Worm (Caenorhabditis elegans) whole organism, late embryonic: ENCODE data around the gene Y53C12B.7.
A peak's percentile ranks its signal among the peaks of the same experiment; 100 is the strongest.

ENCODE experiments used
- C08G9.2 ChIP-seq: sonication (generic microtip); optimal IDR thresholded peaks from 2 replicates; lab custom pipeline; 2016; ENCODE audit warnings: mild to moderate bottlenecking, missing genetic modification characterization, moderate library complexity, missing compliant biosample characterization
- K02D7.2 ChIP-seq: sonication (generic microtip); optimal IDR thresholded peaks from 2 replicates; lab custom pipeline; 2017; ENCODE audit warnings: mild to moderate bottlenecking, missing genetic modification characterization, missing compliant biosample characterization
- T23F11.4 ChIP-seq: fragments of 200-800 bp; sonication (Bioruptor generic); optimal IDR thresholded peaks from 2 replicates; lab custom pipeline; 2018; ENCODE audit warnings: mild to moderate bottlenecking, missing genetic modification characterization, missing compliant biosample characterization
- ahr-1 ChIP-seq: sonication (generic microtip); optimal IDR thresholded peaks from 2 replicates; lab custom pipeline; 2016; ENCODE audit warnings: missing genetic modification characterization, missing compliant biosample characterization
- ceh-14 ChIP-seq: sonication (generic microtip); optimal IDR thresholded peaks from 2 replicates; lab custom pipeline; 2016; ENCODE audit warnings: missing genotype, missing genetic modification characterization, missing compliant biosample characterization
- ceh-18 ChIP-seq: sonication (generic microtip); optimal IDR thresholded peaks from 2 replicates; lab custom pipeline; 2016; ENCODE audit warnings: missing genetic modification characterization, missing compliant biosample characterization
- ceh-19 ChIP-seq: fragments of 200-800 bp; sonication (Bioruptor generic); optimal IDR thresholded peaks from 2 replicates; lab custom pipeline; 2018; ENCODE audit warnings: mild to moderate bottlenecking, missing genetic modification characterization, missing compliant biosample characterization
- ceh-22 ChIP-seq: sonication (generic microtip); optimal IDR thresholded peaks from 2 replicates; lab custom pipeline; 2017; ENCODE audit warnings: missing biosample characterization, missing genetic modification characterization
- ceh-24 ChIP-seq: sonication (generic microtip); optimal IDR thresholded peaks from 2 replicates; lab custom pipeline; 2016; ENCODE audit warnings: mild to moderate bottlenecking, missing genetic modification characterization, missing compliant biosample characterization
- ceh-34 ChIP-seq: sonication (generic microtip); optimal IDR thresholded peaks from 2 replicates; lab custom pipeline; 2016; ENCODE audit warnings: mild to moderate bottlenecking, missing genetic modification characterization, missing compliant biosample characterization
- ceh-45 ChIP-seq: fragments of 200-800 bp; sonication (Bioruptor generic); IDR thresholded peaks from 2 replicates; pipeline ENCODE4 v1.3.6; 2022; ENCODE audit warnings: missing genetic modification reagents, missing genetic modification characterization, missing compliant biosample characterization
- ceh-48 ChIP-seq: sonication (generic microtip); optimal IDR thresholded peaks from 2 replicates; lab custom pipeline; 2016; ENCODE audit warnings: missing genetic modification characterization, inconsistent platforms, missing compliant biosample characterization
- ceh-9 ChIP-seq: sonication (generic microtip); optimal IDR thresholded peaks from 2 replicates; lab custom pipeline; 2016; ENCODE audit warnings: mild to moderate bottlenecking, missing genetic modification characterization, inconsistent platforms, missing compliant biosample characterization
- che-1 ChIP-seq: sonication (generic microtip); optimal IDR thresholded peaks from 2 replicates; lab custom pipeline; 2016; ENCODE audit warnings: mild to moderate bottlenecking, missing genetic modification characterization, missing compliant biosample characterization
- dve-1 ChIP-seq: sonication (generic microtip); optimal IDR thresholded peaks from 2 replicates; lab custom pipeline; 2017; ENCODE audit warnings: antibody characterized with exemption, mild to moderate bottlenecking, missing genetic modification characterization, missing compliant biosample characterization
- elt-2 ChIP-seq: sonication (generic microtip); optimal IDR thresholded peaks from 2 replicates; lab custom pipeline; 2016; ENCODE audit warnings: missing genetic modification reagents, missing genetic modification characterization, missing compliant biosample characterization
- elt-4 ChIP-seq: sonication (generic microtip); optimal IDR thresholded peaks from 2 replicates; lab custom pipeline; 2016; ENCODE audit warnings: missing genetic modification characterization, missing compliant biosample characterization
- ets-4 ChIP-seq: sonication (generic microtip); optimal IDR thresholded peaks from 2 replicates; lab custom pipeline; 2016; ENCODE audit warnings: missing genetic modification characterization, missing compliant biosample characterization
- eyg-1 ChIP-seq: sonication (generic microtip); optimal IDR thresholded peaks from 2 replicates; lab custom pipeline; 2016; ENCODE audit warnings: missing genotype, missing genetic modification characterization, missing compliant biosample characterization
- fax-1 ChIP-seq: sonication (generic microtip); optimal IDR thresholded peaks from 2 replicates; lab custom pipeline; 2016; ENCODE audit warnings: missing genotype, missing genetic modification characterization, missing compliant biosample characterization
- fkh-6 ChIP-seq: sonication (generic microtip); optimal IDR thresholded peaks from 2 replicates; lab custom pipeline; 2016; ENCODE audit warnings: missing genetic modification characterization, missing compliant biosample characterization
- hlh-15 ChIP-seq: sonication (generic microtip); optimal IDR thresholded peaks from 2 replicates; lab custom pipeline; 2016; ENCODE audit warnings: missing genetic modification characterization, missing compliant biosample characterization
- hlh-8 ChIP-seq: sonication (generic microtip); optimal IDR thresholded peaks from 2 replicates; lab custom pipeline; 2016; ENCODE audit warnings: missing genotype, missing genetic modification characterization, missing compliant biosample characterization
- madf-2 ChIP-seq: sonication (generic microtip); optimal IDR thresholded peaks from 2 replicates; lab custom pipeline; 2017; ENCODE audit warnings: missing genetic modification characterization, missing compliant biosample characterization
- mec-3 ChIP-seq: sonication (generic microtip); optimal IDR thresholded peaks from 2 replicates; lab custom pipeline; 2016; ENCODE audit warnings: borderline replicate concordance, missing genetic modification characterization, missing compliant biosample characterization
- nhr-232 ChIP-seq: sonication (generic microtip); optimal IDR thresholded peaks from 2 replicates; lab custom pipeline; 2016; ENCODE audit warnings: missing genetic modification characterization, missing compliant biosample characterization
- odd-2 ChIP-seq: sonication (generic microtip); optimal IDR thresholded peaks from 2 replicates; lab custom pipeline; 2017; ENCODE audit warnings: antibody characterized with exemption, mild to moderate bottlenecking, missing genetic modification characterization, missing compliant biosample characterization
- pag-3 ChIP-seq: sonication (generic microtip); optimal IDR thresholded peaks from 2 replicates; lab custom pipeline; 2016; ENCODE audit warnings: missing compliant biosample characterization, missing genetic modification characterization, borderline replicate concordance
- pax-1 ChIP-seq: fragments of 150-350 bp; optimal IDR thresholded peaks from 2 replicates; lab custom pipeline; 2014; ENCODE audit warnings: missing biosample characterization, missing genetic modification characterization
- pha-2 ChIP-seq: sonication (generic microtip); optimal IDR thresholded peaks from 2 replicates; lab custom pipeline; 2017; ENCODE audit warnings: mild to moderate bottlenecking, missing genetic modification characterization, missing compliant biosample characterization
- pha-4 ChIP-seq: fragments of 150-350 bp; optimal IDR thresholded peaks from 2 replicates; lab custom pipeline; 2018; ENCODE audit warnings: missing biosample characterization, missing genetic modification reagents, missing genetic modification characterization
- pros-1 ChIP-seq: fragments of 150-350 bp; optimal IDR thresholded peaks from 2 replicates; lab custom pipeline; 2014; ENCODE audit warnings: missing biosample characterization, missing genetic modification reagents, missing genetic modification characterization
- sdc-2 ChIP-seq: sonication (generic microtip); optimal IDR thresholded peaks from 2 replicates; lab custom pipeline; 2016; ENCODE audit warnings: missing genotype, missing genetic modification characterization, missing compliant biosample characterization
- sox-2 ChIP-seq: fragments of 200-800 bp; sonication (Bioruptor generic); IDR thresholded peaks from 2 replicates; pipeline ENCODE4 v1.3.6; 2022; ENCODE audit warnings: missing genetic modification reagents, missing genetic modification characterization, missing compliant biosample characterization
- syd-9 ChIP-seq: sonication (generic microtip); optimal IDR thresholded peaks from 2 replicates; lab custom pipeline; 2016; ENCODE audit warnings: mild to moderate bottlenecking, missing genetic modification characterization, moderate library complexity, missing compliant biosample characterization
- tbx-2 ChIP-seq: sonication (generic microtip); optimal IDR thresholded peaks from 2 replicates; lab custom pipeline; 2016; ENCODE audit warnings: missing genetic modification characterization, missing compliant biosample characterization
- tbx-7 ChIP-seq: sonication (generic microtip); optimal IDR thresholded peaks from 2 replicates; lab custom pipeline; 2016; ENCODE audit warnings: missing genotype, missing genetic modification characterization, missing compliant biosample characterization
- ttx-3 ChIP-seq: sonication (generic microtip); optimal IDR thresholded peaks from 2 replicates; lab custom pipeline; 2016; ENCODE audit warnings: missing genetic modification reagents, missing genetic modification characterization, missing compliant biosample characterization
- unc-42 ChIP-seq: sonication (generic microtip); optimal IDR thresholded peaks from 2 replicates; lab custom pipeline; 2016; ENCODE audit warnings: missing genotype, missing genetic modification characterization, missing compliant biosample characterization
- unc-55 ChIP-seq: sonication (generic microtip); optimal IDR thresholded peaks from 2 replicates; lab custom pipeline; 2017; ENCODE audit warnings: missing biosample characterization, missing genetic modification reagents, missing genetic modification characterization
- zip-5 ChIP-seq: sonication (generic microtip); optimal IDR thresholded peaks from 2 replicates; lab custom pipeline; 2016; ENCODE audit warnings: missing genetic modification characterization, missing compliant biosample characterization
- ztf-16 ChIP-seq: sonication (generic microtip); optimal IDR thresholded peaks from 2 replicates; lab custom pipeline; 2017; ENCODE audit warnings: missing genetic modification characterization, missing compliant biosample characterization

Y53C12B.7 gene

ce11 chrII:9741400-9741799 lies 11.6 kb downstream of the Y53C12B.7 start:
- no peak for TF ChIP-seq zip-5 (tag; lab: Kevin White, UChicago)
- TF ChIP-seq fax-1 = no peak
- no peak for TF ChIP-seq ztf-16 (tag; lab: Kevin White, UChicago)
- TF ChIP-seq che-1 (tag; lab: Kevin White, UChicago) = no peak
- TF ChIP-seq nhr-232 = no peak
- TF ChIP-seq elt-4 = no peak
- TF ChIP-seq dve-1 (tag; lab: Kevin White, UChicago) = no peak
- no peak for TF ChIP-seq sdc-2 (tag; lab: Kevin White, UChicago)
- no peak for TF ChIP-seq pha-2 (tag; lab: Kevin White, UChicago)
- TF ChIP-seq ceh-22 (tag; lab: Kevin White, UChicago) = no peak
- no peak for TF ChIP-seq unc-55
- TF ChIP-seq T23F11.4 (GFP tag; lab: Kevin White, UChicago) = no peak
- TF ChIP-seq fkh-6 (tag; lab: Kevin White, UChicago) = no peak
- TF ChIP-seq ceh-19 = no peak
- TF ChIP-seq hlh-15 = no peak
- no peak for TF ChIP-seq ceh-24 (tag; lab: Kevin White, UChicago)
- TF ChIP-seq pax-1 (tag; lab: Kevin White, UChicago) = no peak
- TF ChIP-seq pha-4 (tag; lab: Kevin White, UChicago) = no peak

- peak; percentile 22 for TF ChIP-seq elt-2 (tag; lab: Kevin White, UChicago)
- no peak for TF ChIP-seq ceh-24 (tag; lab: Kevin White, UChicago)
- TF ChIP-seq madf-2 (tag; lab: Kevin White, UChicago) = peak; percentile 28
- TF ChIP-seq ceh-9 (tag; lab: Kevin White, UChicago) = no peak
- TF ChIP-seq tbx-7 = no peak
Measured at ce11 chrII:9740552-9740951, 12.5 kb downstream of the Y53C12B.7 start.

ce11 chrII:9738820-9739219 lies 14.2 kb downstream of the Y53C12B.7 start:
- TF ChIP-seq sox-2 (GFP tag; lab: Robert Waterston, UW) (no peak), C08G9.2 (no peak), ttx-3 (tag; lab: Kevin White, UChicago) (no peak), elt-2 (tag; lab: Kevin White, UChicago) (no peak), odd-2 (tag; lab: Kevin White, UChicago) (no peak), ceh-34 (tag; lab: Kevin White, UChicago) (no peak), eyg-1 (no peak), fax-1 (no peak), pha-4 (tag; lab: Kevin White, UChicago) (no peak), ceh-48 (tag; lab: Kevin White, UChicago) (no peak), hlh-8 (tag; lab: Kevin White, UChicago) (no peak), ahr-1 (tag; lab: Kevin White, UChicago) (no peak), nhr-232 (no peak)

ce11 chrII:9735785-9736184 lies 17.2 kb downstream of the Y53C12B.7 start:
- TF ChIP-seq mec-3 (tag; lab: Kevin White, UChicago) (no peak), syd-9 (tag; lab: Kevin White, UChicago) (no peak), pag-3 (tag; lab: Kevin White, UChicago) (no peak), pax-1 (tag; lab: Kevin White, UChicago) (no peak), T23F11.4 (GFP tag; lab: Kevin White, UChicago) (no peak), ets-4 (tag; lab: Kevin White, UChicago) (no peak), nhr-232 (no peak), elt-4 (no peak), tbx-2 (tag; lab: Kevin White, UChicago) (no peak), pha-4 (tag; lab: Kevin White, UChicago) (no peak), ceh-14 (tag; lab: Kevin White, UChicago) (no peak), dve-1 (tag; lab: Kevin White, UChicago) (no peak), pros-1 (tag; lab: Kevin White, UChicago) (no peak), ceh-45 (GFP tag; lab: Robert Waterston, UW) (no peak), K02D7.2 (tag; lab: Kevin White, UChicago) (no peak), ztf-16 (tag; lab: Kevin White, UChicago) (no peak), unc-42 (tag; lab: Kevin White, UChicago) (no peak), ceh-18 (tag; lab: Kevin White, UChicago) (no peak)
